Worm (Caenorhabditis elegans): Measurements from ENCODE around the gene ulp-1.

Gene ulp-1

ce11 chrIII:5199577-5199976 is 30.0 kb upstream of the ulp-1 start, which contains the start of gene emb-8:
TSS of gene emb-8 (minus strand) at chrIII:5199677.
- TF ChIP-seq lin-13 (GFP tag; optimal IDR thresholded peaks at IDR 0.05) (no peak), R02D3.7 (tag; optimal IDR thresholded peaks at IDR 0.05) (no peak), zag-1 (tag; optimal IDR thresholded peaks at IDR 0.05) (no peak), unc-62 (GFP tag; optimal IDR thresholded peaks at IDR 0.05) (no peak), gmeb-1 (tag; optimal IDR thresholded peaks at IDR 0.05) (no peak), aly-2 (tag; optimal IDR thresholded peaks at IDR 0.05) (no peak), snpc-4 (tag; optimal IDR thresholded peaks at IDR 0.05) (no peak), nhr-25 (tag; optimal IDR thresholded peaks at IDR 0.05) (no peak), elt-3 (tag; optimal IDR thresholded peaks at IDR 0.05) (no peak), F13H6.1 (tag; optimal IDR thresholded peaks at IDR 0.05) (no peak), mab-5 (tag; optimal IDR thresholded peaks at IDR 0.05) (no peak), ZK546.5 (tag; optimal IDR thresholded peaks at IDR 0.05) (no peak), lin-39 (tag; optimal IDR thresholded peaks at IDR 0.05) (no peak), Y55F3AM.14 (GFP tag; optimal IDR thresholded peaks at IDR 0.05) (no peak), nhr-11 (tag; optimal IDR thresholded peaks at IDR 0.05) (no peak), nhr-237 (tag; optimal IDR thresholded peaks at IDR 0.05) (no peak), egl-27 (tag; optimal IDR thresholded peaks at IDR 0.05) (no peak), peb-1 (tag; optimal IDR thresholded peaks at IDR 0.05) (no peak)

ce11 chrIII:5196298-5197045 is 26.9 kb upstream of the ulp-1 start:
- no peak for TF ChIP-seq R02D3.7 (tag; optimal IDR thresholded peaks at IDR 0.05)
- TF ChIP-seq unc-55 (GFP tag; optimal IDR thresholded peaks at IDR 0.05), result no peak
- TF ChIP-seq sma-3 (GFP tag; optimal IDR thresholded peaks at IDR 0.05), result peak; percentile 2
- TF ChIP-seq ztf-11 (tag; optimal IDR thresholded peaks at IDR 0.05), result no peak
- TF ChIP-seq crh-2 (tag; optimal IDR thresholded peaks at IDR 0.05), result peak; percentile 11
- no peak for TF ChIP-seq alr-1 (tag; optimal IDR thresholded peaks at IDR 0.05)
- TF ChIP-seq nhr-129 (tag; optimal IDR thresholded peaks at IDR 0.05), result peak; percentile 57
- TF ChIP-seq ztf-4 (tag; optimal IDR thresholded peaks at IDR 0.05), result peak; percentile 66
- TF ChIP-seq ama-1 (optimal IDR thresholded peaks at IDR 0.05), result peak; percentile 26
- TF ChIP-seq mbf-1 (tag; optimal IDR thresholded peaks at IDR 0.05), result no peak

ce11 chrIII:5195690-5196089 is 26.1 kb upstream of the ulp-1 start, which contains the start of gene moc-6:
TSS of gene moc-6 (plus strand) at chrIII:5195990.
- TF ChIP-seq nhr-77 (tag; optimal IDR thresholded peaks at IDR 0.05) (no peak), C34F6.9 (tag; optimal IDR thresholded peaks at IDR 0.05) (peak; percentile 32)

ce11 chrIII:5193266-5193665 is 23.7 kb upstream of the ulp-1 start:
- TF ChIP-seq snpc-4 (tag; optimal IDR thresholded peaks at IDR 0.05), result no peak
- TF ChIP-seq nhr-77 (tag; optimal IDR thresholded peaks at IDR 0.05), result no peak
- no peak for TF ChIP-seq ama-1 (optimal IDR thresholded peaks at IDR 0.05)
- no peak for TF ChIP-seq alr-1 (tag; optimal IDR thresholded peaks at IDR 0.05)
- no peak for TF ChIP-seq elt-1 (tag; optimal IDR thresholded peaks at IDR 0.05)
- no peak for TF ChIP-seq F13H6.1 (tag; optimal IDR thresholded peaks at IDR 0.05)
- no peak for TF ChIP-seq gmeb-1 (tag; optimal IDR thresholded peaks at IDR 0.05)
- no peak for TF ChIP-seq egl-27 (tag; optimal IDR thresholded peaks at IDR 0.05)
- TF ChIP-seq ZK546.5 (tag; optimal IDR thresholded peaks at IDR 0.05), result no peak
- TF ChIP-seq lin-39 (tag; optimal IDR thresholded peaks at IDR 0.05), result no peak

ce11 chrIII:5190671-5191174 is 21.1 kb upstream of the ulp-1 start, which contains the start of gene hira-1:
TSS of gene hira-1 (plus strand) at chrIII:5191124.
- no peak for TF ChIP-seq nhr-11 (tag; optimal IDR thresholded peaks at IDR 0.05)
- TF ChIP-seq elt-1 (tag; optimal IDR thresholded peaks at IDR 0.05), result no peak
- TF ChIP-seq ceh-16 (tag; optimal IDR thresholded peaks at IDR 0.05), result no peak
- no peak for TF ChIP-seq unc-62 (GFP tag; optimal IDR thresholded peaks at IDR 0.05)
- peak; percentile 52 for TF ChIP-seq sem-4 (tag; optimal IDR thresholded peaks at IDR 0.05)
- peak; percentile 17 for TF ChIP-seq lin-13 (GFP tag; optimal IDR thresholded peaks at IDR 0.05)
- no peak for TF ChIP-seq F13H6.1 (tag; optimal IDR thresholded peaks at IDR 0.05)
- TF ChIP-seq nhr-12 (tag; optimal IDR thresholded peaks at IDR 0.05), result no peak
- peak; percentile 47 for TF ChIP-seq gmeb-1 (tag; optimal IDR thresholded peaks at IDR 0.05)
- TF ChIP-seq nhr-6 (tag; optimal IDR thresholded peaks at IDR 0.05), result no peak
- TF ChIP-seq ZK546.5 (tag; optimal IDR thresholded peaks at IDR 0.05), result no peak
- TF ChIP-seq lsy-2 (tag; optimal IDR thresholded peaks at IDR 0.05), result peak in 1 of 2 experiments; percentile 56
- TF ChIP-seq unc-39 (tag; optimal IDR thresholded peaks at IDR 0.05), result no peak
- TF ChIP-seq lin-11 (tag; optimal IDR thresholded peaks at IDR 0.05), result no peak
- peak; percentile 70 for TF ChIP-seq unc-55 (GFP tag; optimal IDR thresholded peaks at IDR 0.05)
- TF ChIP-seq crh-2 (tag; optimal IDR thresholded peaks at IDR 0.05), result peak; percentile 38
- TF ChIP-seq mab-5 (tag; optimal IDR thresholded peaks at IDR 0.05), result no peak
- TF ChIP-seq C34F6.9 (tag; optimal IDR thresholded peaks at IDR 0.05), result peak; percentile 78

Measured in whole organism, L2 larva.